Worm (Caenorhabditis elegans) whole organism, L3 larva: ENCODE results near the gene cest-9.1.
A peak's percentile ranks its signal among the peaks of the same experiment; 100 is the strongest.

ENCODE experiments used
- ZK546.5 ChIP-seq: sonication (generic microtip); optimal IDR thresholded peaks from 2 replicates; lab custom pipeline; 2017; ENCODE audit warnings: missing biosample characterization, missing genetic modification characterization
- ama-1 ChIP-seq: fragments of 150-350 bp; optimal IDR thresholded peaks from 2 replicates; lab custom pipeline; 2018
- ceh-16 ChIP-seq: sonication (generic microtip); optimal IDR thresholded peaks from 2 replicates; lab custom pipeline; 2017; ENCODE audit warnings: missing biosample characterization, missing genetic modification characterization
- ceh-28 ChIP-seq: fragments of 150-350 bp; optimal IDR thresholded peaks from 2 replicates; lab custom pipeline; 2014; ENCODE audit warnings: missing biosample characterization, missing genetic modification reagents, missing genetic modification characterization
- ceh-9 ChIP-seq: sonication (generic microtip); optimal IDR thresholded peaks from 2 replicates; lab custom pipeline; 2018; ENCODE audit warnings: missing biosample characterization, missing genetic modification characterization
- daf-12 ChIP-seq: fragments of 150-350 bp; optimal IDR thresholded peaks from 2 replicates; lab custom pipeline; 2014; ENCODE audit warnings: missing biosample characterization, missing genetic modification reagents, missing genetic modification characterization
- egl-27 ChIP-seq: sonication (generic microtip); optimal IDR thresholded peaks from 4 replicates; lab custom pipeline; 2017; ENCODE audit warnings: missing biosample characterization, missing genetic modification reagents, missing genetic modification characterization
- egl-5 ChIP-seq: fragments of 150-350 bp; optimal IDR thresholded peaks from 2 replicates; lab custom pipeline; 2017; ENCODE audit warnings: missing biosample characterization, missing genetic modification reagents, missing genetic modification characterization, inconsistent platforms
- elt-1 ChIP-seq: fragments of 150-350 bp; optimal IDR thresholded peaks from 2 replicates; lab custom pipeline; 2014; ENCODE audit warnings: missing biosample characterization, missing genetic modification characterization
- elt-2 ChIP-seq: sonication (generic microtip); optimal IDR thresholded peaks from 2 replicates; lab custom pipeline; 2016; ENCODE audit warnings: missing genetic modification reagents, mild to moderate bottlenecking, missing genetic modification characterization, missing compliant biosample characterization
- elt-3 ChIP-seq, 3 experiments: fragments of 150-350 bp in 1 of 3; sonication (generic microtip) in 2 of 3; optimal IDR thresholded peaks; 2 replicates in 2 of 3; 4 replicates in 1 of 3; lab custom pipeline; 2014 to 2017; ENCODE audit warnings: missing biosample characterization in 3 of 3, missing genetic modification characterization in 3 of 3
- eor-1 ChIP-seq, 2 experiments: fragments of 150-350 bp; optimal IDR thresholded peaks; 2 replicates each; lab custom pipeline; 2014 to 2018; ENCODE audit warnings: missing biosample characterization in 2 of 2, missing genetic modification characterization in 2 of 2
- jun-1 ChIP-seq: fragments of 150-350 bp; optimal IDR thresholded peaks from 2 replicates; lab custom pipeline; 2014; ENCODE audit warnings: missing biosample characterization, missing genetic modification reagents, missing genetic modification characterization
- lin-15B ChIP-seq: fragments of 150-350 bp; optimal IDR thresholded peaks from 2 replicates; lab custom pipeline; 2014; ENCODE audit warnings: missing biosample characterization, missing genetic modification characterization
- lin-39 ChIP-seq: fragments of 150-350 bp; optimal IDR thresholded peaks from 2 replicates; lab custom pipeline; 2018; ENCODE audit warnings: missing biosample characterization, missing genetic modification reagents, missing genetic modification characterization
- lsy-12 ChIP-seq: sonication (generic microtip); optimal IDR thresholded peaks from 2 replicates; lab custom pipeline; 2016; ENCODE audit warnings: mild to moderate bottlenecking, missing genetic modification characterization, missing compliant biosample characterization
- mml-1 ChIP-seq: fragments of 150-350 bp; sonication (generic microtip); optimal IDR thresholded peaks from 3 replicates; lab custom pipeline; 2014; ENCODE audit warnings: missing biosample characterization, missing genetic modification characterization
- nfya-1 ChIP-seq: sonication (generic microtip); optimal IDR thresholded peaks from 2 replicates; lab custom pipeline; 2017; ENCODE audit warnings: missing genetic modification characterization, mild to moderate bottlenecking, missing compliant biosample characterization, antibody characterized with exemption, moderate library complexity; ENCODE audit not compliant: insufficient read depth
- nhr-11 ChIP-seq: fragments of 150-350 bp; optimal IDR thresholded peaks from 2 replicates; lab custom pipeline; 2014; ENCODE audit warnings: missing biosample characterization, missing genetic modification characterization
- nhr-12 ChIP-seq: fragments of 150-350 bp; optimal IDR thresholded peaks from 2 replicates; lab custom pipeline; 2014; ENCODE audit warnings: missing biosample characterization, missing genetic modification characterization
- nhr-237 ChIP-seq: fragments of 150-350 bp; optimal IDR thresholded peaks from 2 replicates; lab custom pipeline; 2014; ENCODE audit warnings: missing biosample characterization, missing genetic modification characterization
- nhr-25 ChIP-seq: sonication (generic microtip); optimal IDR thresholded peaks from 2 replicates; lab custom pipeline; 2017; ENCODE audit warnings: missing biosample characterization, missing genetic modification characterization
- nhr-28 ChIP-seq: fragments of 150-350 bp; optimal IDR thresholded peaks from 2 replicates; lab custom pipeline; 2014; ENCODE audit warnings: missing biosample characterization, missing genetic modification characterization
- nhr-43 ChIP-seq: sonication (generic microtip); optimal IDR thresholded peaks from 2 replicates; lab custom pipeline; 2016; ENCODE audit warnings: mild to moderate bottlenecking, missing genetic modification characterization, missing compliant biosample characterization; ENCODE audit not compliant: poor library complexity, severe bottlenecking
- nhr-67 ChIP-seq: fragments of 150-350 bp; optimal IDR thresholded peaks from 2 replicates; lab custom pipeline; 2014; ENCODE audit warnings: missing biosample characterization, missing genetic modification characterization
- nhr-76 ChIP-seq: fragments of 150-350 bp; sonication (generic microtip); optimal IDR thresholded peaks from 5 replicates; lab custom pipeline; 2014; ENCODE audit warnings: missing biosample characterization, missing genetic modification characterization
- nhr-77 ChIP-seq: fragments of 150-350 bp; optimal IDR thresholded peaks from 2 replicates; lab custom pipeline; 2014; ENCODE audit warnings: missing biosample characterization, missing genetic modification characterization
- pha-4 ChIP-seq: fragments of 150-350 bp; optimal IDR thresholded peaks from 2 replicates; lab custom pipeline; 2014; ENCODE audit warnings: missing biosample characterization, missing genetic modification reagents, missing genetic modification characterization
- pqm-1 ChIP-seq: fragments of 150-350 bp; optimal IDR thresholded peaks from 2 replicates; lab custom pipeline; 2017; ENCODE audit warnings: missing biosample characterization, missing genetic modification characterization, inconsistent platforms
- sea-2 ChIP-seq: fragments of 150-350 bp; sonication (generic microtip); optimal IDR thresholded peaks from 4 replicates; lab custom pipeline; 2014; ENCODE audit warnings: missing biosample characterization, missing genetic modification reagents, missing genetic modification characterization
- snpc-4 ChIP-seq: fragments of 150-350 bp; optimal IDR thresholded peaks from 2 replicates; lab custom pipeline; 2014; ENCODE audit warnings: missing biosample characterization, missing genetic modification characterization
- unc-39 ChIP-seq: sonication (generic microtip); optimal IDR thresholded peaks from 4 replicates; lab custom pipeline; 2017; ENCODE audit warnings: missing biosample characterization, missing genetic modification characterization
- unc-62 ChIP-seq: fragments of 150-350 bp; sonication (generic microtip); optimal IDR thresholded peaks from 4 replicates; lab custom pipeline; 2014; ENCODE audit warnings: missing biosample characterization, missing genetic modification reagents, missing genetic modification characterization
- zag-1 ChIP-seq: fragments of 150-350 bp; optimal IDR thresholded peaks from 2 replicates; lab custom pipeline; 2014; ENCODE audit warnings: missing biosample characterization, missing genetic modification characterization
- ztf-11 ChIP-seq: fragments of 150-350 bp; optimal IDR thresholded peaks from 2 replicates; lab custom pipeline; 2014; ENCODE audit warnings: missing biosample characterization, missing genetic modification characterization
- ztf-4 ChIP-seq: fragments of 150-350 bp; optimal IDR thresholded peaks from 2 replicates; lab custom pipeline; 2014; ENCODE audit warnings: missing biosample characterization, missing genetic modification characterization

The cest-9.1 gene

ce11 chrX:12230357-12230756 is 4.4 kb downstream of the cest-9.1 start:
- TF ChIP-seq nhr-28 (tag; lab: Kevin White, UChicago), result no peak
- TF ChIP-seq egl-27 (tag; lab: Kevin White, UChicago), result no peak
- no peak for TF ChIP-seq nhr-12
- no peak for TF ChIP-seq ceh-28 (tag; lab: Kevin White, UChicago)
- TF ChIP-seq lin-15B, result no peak
- no peak for TF ChIP-seq ztf-11
- no peak for TF ChIP-seq sea-2
- no peak for TF ChIP-seq elt-3 (tag; optimal IDR thresholded peaks at IDR 0.05; lab: Kevin White, UChicago)
- peak; percentile 74 for TF ChIP-seq elt-2
- TF ChIP-seq pqm-1, result peak; percentile 5
- no peak for TF ChIP-seq nhr-25 (tag; lab: Kevin White, UChicago)

DNA sequence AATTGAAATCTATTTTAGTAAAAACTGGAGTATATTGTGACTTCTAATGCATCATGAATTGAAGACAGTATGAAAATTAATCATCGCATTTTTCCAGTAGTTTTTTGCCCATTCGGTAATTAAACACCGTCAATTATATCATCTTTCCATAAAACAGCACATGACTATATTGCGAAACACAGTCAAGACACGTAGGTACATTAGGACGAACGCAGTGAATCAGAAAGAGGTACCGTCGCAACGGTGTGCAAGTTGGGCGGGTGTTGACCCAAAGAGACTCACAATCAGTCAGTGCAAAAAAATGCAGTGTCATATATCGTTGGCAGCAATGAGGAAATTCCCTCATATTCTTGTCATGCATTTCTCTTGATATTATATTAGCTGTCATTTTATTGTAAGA is 8.4 kb downstream of the cest-9.1 start:
- peak; percentile 41 for TF ChIP-seq pqm-1
- no peak for TF ChIP-seq ama-1 (lab: Kevin White, UChicago)
- TF ChIP-seq egl-5 (tag; lab: Kevin White, UChicago), result no peak
- TF ChIP-seq nhr-11, result no peak
- peak; percentile 33 for TF ChIP-seq elt-2
- TF ChIP-seq pha-4 (tag; lab: Kevin White, UChicago), result peak; percentile 37

DNA sequence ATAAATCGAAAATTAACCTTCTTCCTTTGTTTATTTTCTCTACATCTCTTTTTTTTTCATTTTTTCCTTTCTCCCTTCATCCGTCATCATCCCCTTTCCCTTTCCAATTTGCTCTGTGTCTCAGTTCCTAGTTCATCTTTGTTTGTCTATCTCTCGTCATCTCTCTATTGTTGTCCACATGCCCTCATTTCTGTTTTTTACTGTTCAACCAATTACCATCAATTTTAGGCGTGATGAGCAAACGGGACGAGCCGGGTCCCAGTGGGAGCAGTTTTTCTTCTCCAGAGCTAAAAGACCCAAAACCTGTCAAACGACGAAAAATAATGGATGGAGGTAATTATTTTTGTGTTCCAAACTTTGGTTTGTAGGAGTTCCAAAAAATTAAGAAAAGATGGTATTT is 9.4 kb downstream of the cest-9.1 start, which contains the start of gene C23H4.6:
TSS of gene C23H4.6 (plus strand) at position 219 of the 400 bp plus-strand sequence.
- TF ChIP-seq ZK546.5 (tag; lab: Kevin White, UChicago) (no peak), snpc-4 (tag; lab: Kevin White, UChicago) (no peak), lin-39 (tag; lab: Kevin White, UChicago) (no peak), nhr-76 (no peak), elt-2 (no peak), nhr-237 (tag; lab: Kevin White, UChicago) (no peak), unc-62 (GFP tag; lab: Kevin White, UChicago) (no peak), nhr-77 (tag; lab: Kevin White, UChicago) (no peak), unc-39 (tag; lab: Kevin White, UChicago) (no peak), sea-2 (no peak), daf-12 (tag; lab: Kevin White, UChicago) (no peak), jun-1 (tag; lab: Kevin White, UChicago) (no peak), nhr-67 (tag; lab: Kevin White, UChicago) (no peak)

- TF ChIP-seq nhr-77 (tag; lab: Kevin White, UChicago) (no peak), eor-1 (tag; optimal IDR thresholded peaks at IDR 0.05; lab: Kevin White, UChicago) (no peak), nhr-67 (tag; lab: Kevin White, UChicago) (no peak), ceh-28 (tag; lab: Kevin White, UChicago) (no peak), nfya-1 (no peak), zag-1 (no peak), lin-39 (tag; lab: Kevin White, UChicago) (no peak), pqm-1 (peak; percentile 50), ztf-4 (tag; lab: Kevin White, UChicago) (no peak), elt-2 (peak; percentile 37), lsy-12 (tag; lab: Kevin White, UChicago) (no peak), pha-4 (tag; lab: Kevin White, UChicago) (peak; percentile 53), nhr-25 (tag; lab: Kevin White, UChicago) (no peak), ama-1 (lab: Kevin White, UChicago) (no peak), ceh-16 (no peak), nhr-43 (tag; lab: Kevin White, UChicago) (no peak), mml-1 (no peak), ceh-9 (tag; lab: Kevin White, UChicago) (no peak), snpc-4 (tag; lab: Kevin White, UChicago) (no peak), sea-2 (no peak), elt-1 (tag; lab: Kevin White, UChicago) (no peak)
These were observed 15.5 kb downstream of the cest-9.1 start, which contains the start of gene cest-3 for ce11 chrX:12241457-12241856. Gene cest-3, plus strand, starts transcription at chrX:12241646.

ce11 chrX:12242902-12243301 is 16.9 kb downstream of the cest-9.1 start:
- TF ChIP-seq lin-39 (tag; lab: Kevin White, UChicago) (no peak), elt-2 (peak; percentile 39), eor-1 (tag; optimal IDR thresholded peaks at IDR 0.05; lab: Kevin White, UChicago) (no peak)
- TF ChIP-seq, all 47 proteins: peak for 1
